Fruit fly (Drosophila melanogaster) whole organism, embryonic: ENCODE data around the gene rtv.

ENCODE experiments used
- Adf1 ChIP-seq: fragments of 200-800 bp; sonication (Bioruptor generic); IDR thresholded peaks from 2 replicates; pipeline ENCODE4 v1.3.6; 2022; ENCODE audit warnings: missing biosample characterization, missing genetic modification characterization
- Aef1 ChIP-seq: fragments of 200-800 bp; sonication (Bioruptor generic); IDR thresholded peaks from 3 replicates; pipeline ENCODE4 v1.3.6; 2022; ENCODE audit warnings: missing biosample characterization, missing genetic modification characterization
- BtbVII ChIP-seq: fragments of 200-800 bp; sonication (Bioruptor generic); optimal IDR thresholded peaks from 3 replicates; lab custom pipeline; 2017; ENCODE audit warnings: missing biosample characterization, mild to moderate bottlenecking, missing genetic modification characterization
- CG11247 ChIP-seq: fragments of 200-800 bp; sonication (Bioruptor generic); IDR thresholded peaks from 2 replicates; pipeline ENCODE4 v1.3.6; 2022; ENCODE audit warnings: missing biosample characterization, missing genetic modification characterization
- CG11695 ChIP-seq: fragments of 200-800 bp; sonication (Bioruptor generic); IDR thresholded peaks from 3 replicates; pipeline ENCODE4 v1.3.6; 2022; ENCODE audit warnings: missing biosample characterization, missing genetic modification characterization
- CG13775 ChIP-seq: fragments of 200-800 bp; sonication (Bioruptor generic); optimal IDR thresholded peaks from 3 replicates; lab custom pipeline; 2017; ENCODE audit warnings: missing biosample characterization, mild to moderate bottlenecking, missing genetic modification characterization
- CG17186 ChIP-seq: fragments of 200-800 bp; sonication (Bioruptor generic); optimal IDR thresholded peaks from 3 replicates; lab custom pipeline; 2017; ENCODE audit warnings: missing biosample characterization, missing genetic modification reagents, missing genetic modification characterization
- CG17912 ChIP-seq: fragments of 200-800 bp; sonication (Bioruptor generic); optimal IDR thresholded peaks from 2 replicates; lab custom pipeline; 2018; ENCODE audit warnings: missing biosample characterization, mild to moderate bottlenecking, missing genetic modification characterization
- CG18764 ChIP-seq: fragments of 200-800 bp; sonication (Bioruptor generic); optimal IDR thresholded peaks from 3 replicates; lab custom pipeline; 2016; ENCODE audit warnings: missing biosample characterization, missing genetic modification characterization
- CG2875 ChIP-seq: fragments of 200-800 bp; sonication (Bioruptor generic); optimal IDR thresholded peaks from 2 replicates; lab custom pipeline; 2017; ENCODE audit warnings: missing biosample characterization, mild to moderate bottlenecking, missing genetic modification characterization, missing genetic modification reagents
- CG30431 ChIP-seq: fragments of 200-800 bp; sonication (Bioruptor generic); optimal IDR thresholded peaks from 2 replicates; lab custom pipeline; 2017; ENCODE audit warnings: missing biosample characterization, missing genetic modification characterization
- CG34376 ChIP-seq: fragments of 200-800 bp; sonication (Bioruptor generic); optimal IDR thresholded peaks from 2 replicates; lab custom pipeline; 2018; ENCODE audit warnings: missing biosample characterization, mild to moderate bottlenecking, missing genetic modification characterization
- CG3847 ChIP-seq: fragments of 200-800 bp; sonication (Bioruptor generic); IDR thresholded peaks from 2 replicates; pipeline ENCODE4 v1.3.6; 2022; ENCODE audit warnings: missing biosample characterization, missing genetic modification characterization
- CG4404 ChIP-seq: fragments of 200-800 bp; sonication (Bioruptor generic); IDR thresholded peaks from 2 replicates; pipeline ENCODE4 v1.3.6; 2022; ENCODE audit warnings: missing biosample characterization, missing genetic modification characterization
- CG4617 ChIP-seq: fragments of 200-800 bp; sonication (Bioruptor generic); optimal IDR thresholded peaks from 3 replicates; lab custom pipeline; 2016; ENCODE audit warnings: missing biosample characterization, missing genetic modification characterization, borderline replicate concordance
- CG4820 ChIP-seq: fragments of 200-800 bp; sonication (Bioruptor generic); optimal IDR thresholded peaks from 3 replicates; lab custom pipeline; 2016; ENCODE audit warnings: missing biosample characterization, missing genetic modification characterization
- CG5180 ChIP-seq: fragments of 200-800 bp; sonication (Bioruptor generic); optimal IDR thresholded peaks from 3 replicates; lab custom pipeline; 2017; ENCODE audit warnings: missing biosample characterization, missing genetic modification characterization, mild to moderate bottlenecking, moderate library complexity, missing genetic modification reagents
- CG7745 ChIP-seq: fragments of 200-800 bp; sonication (Bioruptor generic); optimal IDR thresholded peaks from 2 replicates; lab custom pipeline; 2018; ENCODE audit warnings: missing biosample characterization, mild to moderate bottlenecking, missing genetic modification characterization, moderate library complexity
- CG7963 ChIP-seq: fragments of 200-800 bp; sonication (Bioruptor generic); IDR thresholded peaks from 3 replicates; pipeline ENCODE4 v1.3.6; 2022; ENCODE audit warnings: missing biosample characterization, missing genetic modification characterization; ENCODE audit not compliant: partially characterized antibody
- CG8765 ChIP-seq: fragments of 200-800 bp; sonication (Bioruptor generic); IDR thresholded peaks from 2 replicates; pipeline ENCODE4 v1.3.6; 2022; ENCODE audit warnings: missing biosample characterization, missing genetic modification characterization
- Chrac-16 ChIP-seq: fragments of 200-800 bp; sonication (Bioruptor generic); optimal IDR thresholded peaks from 3 replicates; lab custom pipeline; 2016; ENCODE audit warnings: missing biosample characterization, missing genetic modification characterization
- Dfd ChIP-seq, 2 experiments: fragments of >200 bp; optimal IDR thresholded peaks; 2 replicates each; lab custom pipeline; 2017; ENCODE audit warnings: missing biosample characterization in 2 of 2, missing genetic modification characterization in 2 of 2
- HLHmδ ChIP-seq: fragments of 200-800 bp; sonication (Bioruptor generic); optimal IDR thresholded peaks from 2 replicates; lab custom pipeline; 2018; ENCODE audit warnings: missing biosample characterization, mild to moderate bottlenecking, missing genetic modification characterization, moderate library complexity
- Lhr ChIP-seq: fragments of 200-800 bp; sonication (Bioruptor generic); optimal IDR thresholded peaks from 3 replicates; lab custom pipeline; 2017; ENCODE audit warnings: mild to moderate bottlenecking, missing biosample characterization, missing genetic modification reagents, missing genetic modification characterization
- NC2α ChIP-seq: fragments of 200-800 bp; sonication (Bioruptor generic); optimal IDR thresholded peaks from 2 replicates; lab custom pipeline; 2016; ENCODE audit warnings: missing biosample characterization, missing genetic modification characterization
- NFAT ChIP-seq: fragments of 200-800 bp; sonication (Bioruptor generic); IDR thresholded peaks from 2 replicates; pipeline ENCODE4 v1.3.6; 2022; ENCODE audit warnings: missing biosample characterization, missing genetic modification characterization
- Nf-YB ChIP-seq: fragments of 200-800 bp; sonication (Bioruptor generic); optimal IDR thresholded peaks from 3 replicates; lab custom pipeline; 2019; ENCODE audit warnings: missing biosample characterization, mild to moderate bottlenecking, missing genetic modification characterization, moderate library complexity
- Ptx1 ChIP-seq: fragments of 200-800 bp; sonication (Bioruptor generic); IDR thresholded peaks from 2 replicates; pipeline ENCODE4 v1.3.6; 2022; ENCODE audit warnings: missing biosample characterization, missing genetic modification characterization
- Scr ChIP-seq: fragments of 200-800 bp; sonication (Bioruptor generic); IDR thresholded peaks from 2 replicates; pipeline ENCODE4 v1.3.6; 2022; ENCODE audit warnings: missing biosample characterization, missing genetic modification characterization; ENCODE audit not compliant: partially characterized antibody
- Stat92E ChIP-seq, 3 experiments: fragments of >200 bp in 2 of 3; fragments of 200-800 bp in 1 of 3; sonication (Bioruptor generic) in 1 of 3; optimal IDR thresholded peaks; 2 replicates each; lab custom pipeline; 2017 to 2019; ENCODE audit warnings: missing biosample characterization in 3 of 3, missing genetic modification characterization in 3 of 3, mild to moderate bottlenecking in 1 of 3, moderate library complexity in 1 of 3
- Tbp ChIP-seq: fragments of >200 bp; optimal IDR thresholded peaks from 2 replicates; lab custom pipeline; 2018; ENCODE audit warnings: missing biosample characterization, missing genetic modification characterization
- al ChIP-seq: fragments of 200-800 bp; sonication (Bioruptor generic); IDR thresholded peaks from 2 replicates; pipeline ENCODE4 v1.3.6; 2022; ENCODE audit warnings: missing biosample characterization, missing genetic modification characterization
- ase ChIP-seq: fragments of 200-800 bp; sonication (Bioruptor generic); IDR thresholded peaks from 3 replicates; pipeline ENCODE4 v1.3.6; 2022; ENCODE audit warnings: missing biosample characterization, missing genetic modification characterization
- ato ChIP-seq: fragments of 200-800 bp; sonication (Bioruptor generic); IDR thresholded peaks from 2 replicates; pipeline ENCODE4 v1.3.6; 2022; ENCODE audit warnings: missing biosample characterization, missing genetic modification characterization; ENCODE audit not compliant: partially characterized antibody
- bbx ChIP-seq: fragments of 200-800 bp; sonication (Bioruptor generic); IDR thresholded peaks from 2 replicates; pipeline ENCODE4 v1.3.6; 2022; ENCODE audit warnings: missing biosample characterization, missing genetic modification characterization; ENCODE audit not compliant: partially characterized antibody
- bsh ChIP-seq, 2 experiments: fragments of 200-800 bp; sonication (Bioruptor generic); optimal IDR thresholded peaks; 2 replicates each; lab custom pipeline; 2017 to 2018; ENCODE audit warnings: mild to moderate bottlenecking in 2 of 2, missing biosample characterization in 2 of 2, missing genetic modification characterization in 2 of 2, moderate library complexity in 1 of 2
- cato ChIP-seq: fragments of 200-800 bp; sonication (Bioruptor generic); optimal IDR thresholded peaks from 2 replicates; lab custom pipeline; 2016; ENCODE audit warnings: missing biosample characterization, missing genetic modification characterization, borderline replicate concordance
- chn ChIP-seq: fragments of 200-800 bp; sonication (Bioruptor generic); optimal IDR thresholded peaks from 2 replicates; lab custom pipeline; 2016; ENCODE audit warnings: missing biosample characterization, missing genetic modification characterization
- dimm ChIP-seq: fragments of 200-800 bp; sonication (Bioruptor generic); IDR thresholded peaks from 2 replicates; pipeline ENCODE4 v1.3.6; 2022; ENCODE audit warnings: missing biosample characterization, missing genetic modification characterization
- dmrt99B ChIP-seq: fragments of 200-800 bp; sonication (Bioruptor generic); optimal IDR thresholded peaks from 2 replicates; lab custom pipeline; 2018; ENCODE audit warnings: missing biosample characterization, mild to moderate bottlenecking, missing genetic modification characterization, moderate library complexity
- ems ChIP-seq: fragments of 200-800 bp; sonication (Bioruptor generic); optimal IDR thresholded peaks from 3 replicates; lab custom pipeline; 2016; ENCODE audit warnings: missing biosample characterization, missing genetic modification characterization
- gce ChIP-seq: fragments of 200-800 bp; sonication (Bioruptor generic); IDR thresholded peaks from 3 replicates; pipeline ENCODE4 v1.3.6; 2022; ENCODE audit warnings: missing biosample characterization, missing genetic modification characterization
- gt ChIP-seq: fragments of 200-800 bp; sonication (Bioruptor generic); IDR thresholded peaks from 2 replicates; pipeline ENCODE4 v1.3.6; 2022; ENCODE audit warnings: missing biosample characterization, missing genetic modification characterization
- onecut ChIP-seq: fragments of 200-800 bp; sonication (Bioruptor generic); IDR thresholded peaks from 2 replicates; pipeline ENCODE4 v1.3.6; 2022; ENCODE audit warnings: missing biosample characterization, missing genetic modification characterization
- otp ChIP-seq: fragments of 200-800 bp; sonication (Bioruptor generic); IDR thresholded peaks from 3 replicates; pipeline ENCODE4, ENCODE4 v1.3.6; 2022; ENCODE audit warnings: missing biosample characterization, missing genetic modification characterization
- pan ChIP-seq, 4 experiments: fragments of >200 bp in 3 of 4; fragments of 200-800 bp in 1 of 4; sonication (Bioruptor generic) in 1 of 4; optimal IDR thresholded peaks in 3 of 4; IDR thresholded peaks in 1 of 4; 2 replicates each; pipeline versions ENCODE4 v1.3.6 to Lab custom; 2017 to 2022; ENCODE audit warnings: missing biosample characterization in 2 of 4, missing genetic modification characterization in 2 of 4, mixed read lengths in 1 of 4
- pho ChIP-seq: fragments of 200-800 bp; sonication (Bioruptor generic); optimal IDR thresholded peaks from 2 replicates; lab custom pipeline; 2016; ENCODE audit warnings: missing biosample characterization, missing genetic modification characterization
- sr ChIP-seq: fragments of 200-800 bp; sonication (Bioruptor generic); IDR thresholded peaks from 3 replicates; pipeline ENCODE4 v1.3.6; 2022; ENCODE audit warnings: missing biosample characterization, missing genetic modification characterization
- ssp ChIP-seq: fragments of 200-800 bp; sonication (Bioruptor generic); IDR thresholded peaks from 2 replicates; pipeline ENCODE4 v1.3.6; 2022; ENCODE audit warnings: missing biosample characterization, missing genetic modification characterization
- wek ChIP-seq: fragments of 200-800 bp; sonication (Bioruptor generic); optimal IDR thresholded peaks from 3 replicates; lab custom pipeline; 2018; ENCODE audit warnings: missing biosample characterization, mild to moderate bottlenecking, missing genetic modification characterization, moderate library complexity

The rtv gene

dm6 chrX:11148272-11148835 is 5.4 kb downstream of the rtv start, which contains the start of gene Ran (continued):
- TF ChIP-seq wek (no peak), NC2α (GFP tag; lab: Kevin White, UChicago) (no peak), ase (GFP tag; lab: Robert Waterston, UW) (0 out of 3 replicates have a peak, but pooled peaks have one; percentile 8), CG30431 (GFP tag; lab: Kevin White, UChicago) (no peak), chn (GFP tag; lab: Kevin White, UChicago) (no peak), Nf-YB (GFP tag; lab: Kevin White, UChicago) (no peak), CG3847 (GFP tag; lab: Robert Waterston, UW) (peak; percentile 47), CG7745 (tag; lab: Kevin White, UChicago) (no peak), CG5180 (GFP tag; lab: Kevin White, UChicago) (no peak), gce (GFP tag; lab: Robert Waterston, UW) (no peak), CG17912 (no peak), CG2875 (GFP tag; lab: Kevin White, UChicago) (no peak), gt (GFP tag; lab: Robert Waterston, UW) (no peak), Tbp (GFP tag; lab: Kevin White, UChicago) (no peak), dimm (GFP tag; lab: Robert Waterston, UW) (no peak), ato (GFP tag; lab: Robert Waterston, UW) (peak; percentile 12; the same call in 1 of the 2 replicates), Chrac-16 (GFP tag; lab: Kevin White, UChicago) (no peak), Lhr (no peak), ssp (GFP tag; lab: Robert Waterston, UW) (peak; percentile 98), cato (GFP tag; lab: Kevin White, UChicago) (no peak), CG7963 (GFP tag; lab: Robert Waterston, UW) (0 out of 3 replicates have a peak, but pooled peaks have one; percentile 42), bbx (GFP tag; lab: Robert Waterston, UW) (no peak), NFAT (GFP tag; lab: Robert Waterston, UW) (no peak), CG17186 (GFP tag; lab: Kevin White, UChicago) (no peak), onecut (GFP tag; lab: Robert Waterston, UW) (no peak), CG18764 (GFP tag; lab: Kevin White, UChicago) (no peak), BtbVII (no peak), CG11695 (GFP tag; lab: Robert Waterston, UW) (no peak), CG13775 (GFP tag; lab: Kevin White, UChicago) (no peak), CG8765 (GFP tag; lab: Robert Waterston, UW) (no peak), Scr (GFP tag; lab: Robert Waterston, UW) (peak; percentile 43), pan (optimal IDR thresholded peaks at IDR 0.05; lab: Kevin White, UChicago) (no peak), pan (GFP tag; optimal IDR thresholded peaks at IDR 0.05 in 1 of 2, IDR thresholded peaks at IDR 0.05 in 1 of 2) (no peak), Adf1 (GFP tag; lab: Robert Waterston, UW) (no peak), bsh (GFP tag; optimal IDR thresholded peaks at IDR 0.05; lab: Kevin White, UChicago) (no peak), al (no peak), Ptx1 (peak; percentile 21), Dfd (GFP tag; optimal IDR thresholded peaks at IDR 0.05; lab: Kevin White, UChicago) (no peak), ems (GFP tag; lab: Kevin White, UChicago) (no peak), CG4617 (GFP tag; lab: Kevin White, UChicago) (peak; percentile 15), HLHmδ (no peak), CG11247 (GFP tag; lab: Robert Waterston, UW) (no peak), CG4820 (GFP tag; lab: Kevin White, UChicago) (no peak), dmrt99B (no peak), Aef1 (GFP tag; lab: Robert Waterston, UW) (peak; percentile 28; the same call in 2 of the 3 replicates), CG34376 (GFP tag; lab: Kevin White, UChicago) (no peak), otp (no peak), pho (GFP tag; lab: Kevin White, UChicago) (no peak), CG4404 (GFP tag; lab: Robert Waterston, UW) (no peak), Stat92E (GFP tag; optimal IDR thresholded peaks at IDR 0.05; lab: Kevin White, UChicago) (peak in 1 of 3 experiments; percentile 31), sr (GFP tag; lab: Robert Waterston, UW) (no peak)
